Fruit fly (Drosophila melanogaster): Measurements from ENCODE around the gene CG4572.

CG4572 gene

dm6 chr3R:19880431-19880939 lies 16.3 kb upstream of the CG4572 start (continued):
- TF ChIP-seq fd3F (GFP tag; optimal IDR thresholded peaks at IDR 0.05): peak; percentile 46
- peak; percentile 59 for TF ChIP-seq PHDP (tag; optimal IDR thresholded peaks at IDR 0.05)
- TF ChIP-seq CG17328 (GFP tag; IDR thresholded peaks at IDR 0.05): no peak
- peak; percentile 77 for TF ChIP-seq BtbVII (GFP tag; optimal IDR thresholded peaks at IDR 0.05)
- no peak for TF ChIP-seq pros (GFP tag; optimal IDR thresholded peaks at IDR 0.05)
- TF ChIP-seq jing (GFP tag; optimal IDR thresholded peaks at IDR 0.05): no peak
- no peak for TF ChIP-seq eyg (GFP tag; optimal IDR thresholded peaks at IDR 0.05)
- TF ChIP-seq tgo (GFP tag; IDR thresholded peaks at IDR 0.05): peak; percentile 55; the same call in 2 of the 3 replicates
- peak; percentile 55 for TF ChIP-seq CG3847 (GFP tag; IDR thresholded peaks at IDR 0.05)
- TF ChIP-seq vfl (GFP tag; optimal IDR thresholded peaks at IDR 0.05): no peak
- TF ChIP-seq CG12942 (GFP tag; optimal IDR thresholded peaks at IDR 0.05): no peak
- no peak for TF ChIP-seq cas (GFP tag; IDR thresholded peaks at IDR 0.05)
- TF ChIP-seq CHES-1-like (GFP tag; optimal IDR thresholded peaks at IDR 0.05): peak; percentile 61
- peak; percentile 74 for TF ChIP-seq CG4328 (GFP tag; optimal IDR thresholded peaks at IDR 0.05)
- no peak for TF ChIP-seq Rx (GFP tag; IDR thresholded peaks at IDR 0.05)
- peak; percentile 13 for TF ChIP-seq CG6654 (GFP tag; optimal IDR thresholded peaks at IDR 0.05)
- TF ChIP-seq gsb (GFP tag; IDR thresholded peaks at IDR 0.05): no peak
- no peak for TF ChIP-seq MESR4 (GFP tag; optimal IDR thresholded peaks at IDR 0.05)
- TF ChIP-seq CG17186 (GFP tag; optimal IDR thresholded peaks at IDR 0.05): peak; percentile 14
- 0 out of 2 replicates have a peak, but pooled peaks have one; percentile 23 for TF ChIP-seq al (GFP tag; IDR thresholded peaks at IDR 0.05)
- TF ChIP-seq Oaz (GFP tag; IDR thresholded peaks at IDR 0.05): no peak
- peak; percentile 54 for TF ChIP-seq HmgZ (tag; optimal IDR thresholded peaks at IDR 0.05)
- TF ChIP-seq Atf6 (GFP tag; IDR thresholded peaks at IDR 0.05): peak; percentile 66; the same call in 1 of the 2 replicates
- peak; percentile 53 for TF ChIP-seq fd64A (GFP tag; optimal IDR thresholded peaks at IDR 0.05)
- no peak for TF ChIP-seq Doc2 (GFP tag; IDR thresholded peaks at IDR 0.05)
- no peak for TF ChIP-seq h (optimal IDR thresholded peaks at IDR 0.05)
- peak; percentile 60 for TF ChIP-seq CG31441 (GFP tag; IDR thresholded peaks at IDR 0.05)
- TF ChIP-seq Myb (GFP tag; optimal IDR thresholded peaks at IDR 0.05): peak; percentile 21
- peak; percentile 33; the same call in 1 of the 2 replicates for TF ChIP-seq H2.0 (GFP tag; IDR thresholded peaks at IDR 0.05)
- no peak for TF ChIP-seq gfzf (GFP tag; optimal IDR thresholded peaks at IDR 0.05)
- TF ChIP-seq lmd (GFP tag; IDR thresholded peaks at IDR 0.05): 0 out of 2 replicates have a peak, but pooled peaks have one; percentile 15
- peak; percentile 66 for TF ChIP-seq CG6765 (GFP tag; optimal IDR thresholded peaks at IDR 0.05)
- peak; percentile 27 for TF ChIP-seq Dek (tag; optimal IDR thresholded peaks at IDR 0.05)
- no peak for TF ChIP-seq HmgD (GFP tag; optimal IDR thresholded peaks at IDR 0.05)
- TF ChIP-seq org-1 (GFP tag; optimal IDR thresholded peaks at IDR 0.05): peak; percentile 11
- TF ChIP-seq ems (GFP tag; optimal IDR thresholded peaks at IDR 0.05): no peak
- peak; percentile 26 for TF ChIP-seq Dad (GFP tag; optimal IDR thresholded peaks at IDR 0.05)
- no peak for TF ChIP-seq stwl (tag; optimal IDR thresholded peaks at IDR 0.05)
- TF ChIP-seq CG13123 (GFP tag; optimal IDR thresholded peaks at IDR 0.05): no peak
- peak; percentile 24 for TF ChIP-seq pum (GFP tag; optimal IDR thresholded peaks at IDR 0.05)
- TF ChIP-seq CG15696 (tag; optimal IDR thresholded peaks at IDR 0.05): no peak
- no peak for TF ChIP-seq H15 (GFP tag; IDR thresholded peaks at IDR 0.05)
- TF ChIP-seq CG18764 (GFP tag; optimal IDR thresholded peaks at IDR 0.05): no peak
- TF ChIP-seq tap (tag; optimal IDR thresholded peaks at IDR 0.05): peak; percentile 56
- no peak for TF ChIP-seq ase (GFP tag; IDR thresholded peaks at IDR 0.05)
- TF ChIP-seq Jarid2 (GFP tag; optimal IDR thresholded peaks at IDR 0.05): no peak
- TF ChIP-seq schlank (tag; optimal IDR thresholded peaks at IDR 0.05): no peak
- peak; percentile 41 for TF ChIP-seq ind (GFP tag; optimal IDR thresholded peaks at IDR 0.05)
- no peak for TF ChIP-seq grn (GFP tag; optimal IDR thresholded peaks at IDR 0.05)
- TF ChIP-seq tx (GFP tag; optimal IDR thresholded peaks at IDR 0.05): peak; percentile 11
- peak; percentile 12 for TF ChIP-seq dm (GFP tag; optimal IDR thresholded peaks at IDR 0.05)
- TF ChIP-seq Dll (GFP tag; IDR thresholded peaks at IDR 0.05; ENCODE audit: partially characterized antibody): no peak
